Worm (Caenorhabditis elegans) whole organism, midembryonic: ENCODE measurements around the gene F21C10.13.

Source experiments
- flt-1 ChIP-seq: fragments of 200-800 bp; sonication (Bioruptor generic); IDR thresholded peaks from 2 replicates; pipeline ENCODE4 v1.3.6; 2022; ENCODE audit warnings: missing genetic modification characterization, missing compliant biosample characterization
- tab-1 ChIP-seq: fragments of 200-800 bp; sonication (Bioruptor generic); IDR thresholded peaks from 2 replicates; pipeline ENCODE4 v1.3.6; 2022; ENCODE audit warnings: missing genetic modification characterization, missing compliant biosample characterization
- ztf-29 ChIP-seq: fragments of 200-800 bp; sonication (Bioruptor generic); IDR thresholded peaks from 2 replicates; pipeline ENCODE4 v1.3.6; 2022; ENCODE audit warnings: missing genetic modification reagents, missing genetic modification characterization, missing compliant biosample characterization

DNA sequence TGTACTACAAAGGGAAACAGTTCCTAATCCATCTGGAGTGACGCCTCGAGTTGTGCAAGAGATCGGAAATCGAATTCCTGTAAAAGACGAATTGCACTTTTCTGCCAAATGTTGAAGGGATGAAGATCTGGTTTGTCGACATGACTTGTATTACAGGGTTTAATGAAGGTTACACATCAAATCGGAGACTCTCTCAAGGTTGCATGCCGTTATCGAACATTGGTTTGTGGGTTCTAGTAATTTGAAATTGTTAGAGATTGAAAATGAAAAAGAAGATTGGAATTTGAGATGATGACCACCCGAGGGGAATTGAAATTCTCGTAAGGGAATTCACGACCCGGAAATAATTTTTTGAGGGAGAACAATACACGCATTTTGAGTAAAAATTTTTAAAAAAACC, 44.2 kb downstream of the F21C10.13 start:
- no peak for TF ChIP-seq flt-1 (GFP tag; lab: Robert Waterston, UW)
- no peak for TF ChIP-seq ztf-29 (GFP tag; lab: Robert Waterston, UW)
- TF ChIP-seq tab-1 (GFP tag; lab: Robert Waterston, UW): no peak
